Worm (Caenorhabditis elegans): Measurements from ENCODE around the gene F45D3.2.

F45D3.2 gene

ce11 chrV:12540739-12541138 lies at the start of gene F45D3.2:
Gene F45D3.2 (plus strand): TSS chrV:12541039.
- TF ChIP-seq ama-1 (optimal IDR thresholded peaks at IDR 0.05) = no peak
- TF ChIP-seq F13H6.1 (tag; optimal IDR thresholded peaks at IDR 0.05) = no peak
- TF ChIP-seq ztf-4 (tag; optimal IDR thresholded peaks at IDR 0.05) = no peak
- TF ChIP-seq nhr-11 (tag; optimal IDR thresholded peaks at IDR 0.05) = no peak
- TF ChIP-seq nhr-77 (tag; optimal IDR thresholded peaks at IDR 0.05) = no peak
- no peak for TF ChIP-seq blmp-1 (tag; optimal IDR thresholded peaks at IDR 0.05; ENCODE audit: insufficient read depth)
- TF ChIP-seq Y55F3AM.14 (GFP tag; optimal IDR thresholded peaks at IDR 0.05) = no peak
- TF ChIP-seq ZK546.5 (tag; optimal IDR thresholded peaks at IDR 0.05) = no peak

DNA sequence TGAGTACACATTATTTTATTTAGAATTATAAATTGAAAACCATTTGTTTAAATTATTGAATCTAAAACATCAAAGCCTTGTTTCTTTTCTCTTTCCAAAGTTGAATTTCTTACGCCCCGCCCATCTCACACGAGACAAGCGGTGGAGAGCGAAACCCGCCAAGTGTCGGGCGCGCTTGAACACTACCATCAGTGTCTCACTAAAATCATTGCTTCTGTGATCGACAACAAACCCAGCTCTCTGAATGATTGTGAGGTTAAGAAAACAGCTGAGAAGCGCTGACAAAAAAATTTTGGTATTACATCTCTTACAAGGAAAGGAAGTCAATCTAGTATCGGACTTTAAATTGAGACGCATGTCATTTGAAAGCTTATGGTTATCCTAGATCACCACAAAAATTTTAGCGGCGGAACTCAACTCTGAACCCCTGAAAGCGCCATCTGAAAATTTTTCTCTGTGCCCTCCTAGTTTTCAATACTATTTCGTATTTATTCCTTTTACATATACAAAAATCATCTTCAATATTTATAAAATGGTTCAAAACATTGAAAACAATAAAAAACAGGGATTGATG lies 49.7 kb upstream of the F45D3.2 start:
- no peak for TF ChIP-seq nhr-11 (tag; optimal IDR thresholded peaks at IDR 0.05)
- TF ChIP-seq sma-9 (GFP tag; optimal IDR thresholded peaks at IDR 0.05) = peak; percentile 86
- no peak for TF ChIP-seq sma-9 (tag; optimal IDR thresholded peaks at IDR 0.05)
- peak; percentile 57 for TF ChIP-seq fos-1 (tag; optimal IDR thresholded peaks at IDR 0.05)
- peak; percentile 50 to 83 for TF ChIP-seq mdl-1 (tag; optimal IDR thresholded peaks at IDR 0.05)
- peak; percentile 17 for TF ChIP-seq unc-62 (GFP tag; optimal IDR thresholded peaks at IDR 0.05)
- no peak for TF ChIP-seq ztf-11 (tag; optimal IDR thresholded peaks at IDR 0.05)
- TF ChIP-seq ceh-16 (tag; optimal IDR thresholded peaks at IDR 0.05) = peak; percentile 71
- no peak for TF ChIP-seq nhr-77 (tag; optimal IDR thresholded peaks at IDR 0.05)
- TF ChIP-seq unc-55 (GFP tag; optimal IDR thresholded peaks at IDR 0.05) = no peak
- TF ChIP-seq elt-3 (tag; optimal IDR thresholded peaks at IDR 0.05) = no peak
- TF ChIP-seq gmeb-1 (tag; optimal IDR thresholded peaks at IDR 0.05) = peak; percentile 81
- no peak for TF ChIP-seq sem-4 (tag; optimal IDR thresholded peaks at IDR 0.05)
- peak; percentile 73 for TF ChIP-seq ztf-4 (tag; optimal IDR thresholded peaks at IDR 0.05)
- TF ChIP-seq nhr-6 (tag; optimal IDR thresholded peaks at IDR 0.05) = no peak
- TF ChIP-seq snpc-4 (tag; optimal IDR thresholded peaks at IDR 0.05) = peak; percentile 99
- peak; percentile 86 for TF ChIP-seq ama-1 (optimal IDR thresholded peaks at IDR 0.05)
- TF ChIP-seq alr-1 (tag; optimal IDR thresholded peaks at IDR 0.05) = no peak
- TF ChIP-seq unc-39 (tag; optimal IDR thresholded peaks at IDR 0.05) = no peak
- no peak for TF ChIP-seq nhr-12 (tag; optimal IDR thresholded peaks at IDR 0.05)
- peak; percentile 85 for TF ChIP-seq sma-3 (GFP tag; optimal IDR thresholded peaks at IDR 0.05)
- no peak for TF ChIP-seq C34F6.9 (tag; optimal IDR thresholded peaks at IDR 0.05)
- no peak for TF ChIP-seq dmd-4 (tag; optimal IDR thresholded peaks at IDR 0.05)
- peak; percentile 45 for TF ChIP-seq egl-27 (tag; optimal IDR thresholded peaks at IDR 0.05)
- no peak for TF ChIP-seq mbf-1 (tag; optimal IDR thresholded peaks at IDR 0.05)
- TF ChIP-seq skn-1 (tag; optimal IDR thresholded peaks at IDR 0.05) = no peak
- TF ChIP-seq lin-11 (tag; optimal IDR thresholded peaks at IDR 0.05) = no peak
- peak; percentile 27 for TF ChIP-seq nhr-10 (tag; optimal IDR thresholded peaks at IDR 0.05)
- TF ChIP-seq nhr-21 (tag; optimal IDR thresholded peaks at IDR 0.05) = peak; percentile 70
- TF ChIP-seq mab-5 (tag; optimal IDR thresholded peaks at IDR 0.05) = no peak
- no peak for TF ChIP-seq lin-39 (tag; optimal IDR thresholded peaks at IDR 0.05)
- TF ChIP-seq crh-2 (tag; optimal IDR thresholded peaks at IDR 0.05) = peak; percentile 60
- no peak for TF ChIP-seq aly-2 (tag; optimal IDR thresholded peaks at IDR 0.05)
- peak; percentile 70 for TF ChIP-seq nhr-25 (tag; optimal IDR thresholded peaks at IDR 0.05)
- no peak for TF ChIP-seq nhr-23 (tag; optimal IDR thresholded peaks at IDR 0.05)
- TF ChIP-seq ztf-1 (GFP tag; conservative IDR thresholded peaks at IDR 0.05) = no peak
- TF ChIP-seq Y55F3AM.14 (GFP tag; optimal IDR thresholded peaks at IDR 0.05) = no peak
- TF ChIP-seq nhr-129 (tag; optimal IDR thresholded peaks at IDR 0.05) = peak; percentile 59
- TF ChIP-seq zag-1 (tag; optimal IDR thresholded peaks at IDR 0.05) = no peak
- TF ChIP-seq ZK546.5 (tag; optimal IDR thresholded peaks at IDR 0.05) = no peak
- peak; percentile 61 to 71 for TF ChIP-seq lsy-2 (tag; optimal IDR thresholded peaks at IDR 0.05)
- TF ChIP-seq R02D3.7 (tag; optimal IDR thresholded peaks at IDR 0.05) = peak; percentile 33
- peak; percentile 81 for TF ChIP-seq lin-13 (GFP tag; optimal IDR thresholded peaks at IDR 0.05)
- TF ChIP-seq F13H6.1 (tag; optimal IDR thresholded peaks at IDR 0.05) = peak; percentile 75
- no peak for TF ChIP-seq peb-1 (tag; optimal IDR thresholded peaks at IDR 0.05)

Data from whole organism, L2 larva.